Worm (Caenorhabditis elegans) whole organism, L4/young adult: Measurements from ENCODE around the gene F56H11.2.
A peak's percentile ranks its signal among the peaks of the same experiment; 100 is the strongest.

Source experiments
- W03F9.2 ChIP-seq: fragments of 150-350 bp; optimal IDR thresholded peaks from 2 replicates; lab custom pipeline; 2014; ENCODE audit warnings: missing biosample characterization, missing genetic modification characterization
- dao-5 ChIP-seq: sonication (generic microtip); optimal IDR thresholded peaks from 2 replicates; lab custom pipeline; 2016; ENCODE audit warnings: missing genotype, missing genetic modification characterization, moderate library complexity, missing compliant biosample characterization
- him-1 ChIP-seq: sonication (generic microtip); optimal IDR thresholded peaks from 2 replicates; lab custom pipeline; 2016; ENCODE audit warnings: missing genotype, missing genetic modification reagents, missing genetic modification characterization, missing compliant biosample characterization

F56H11.2 gene

ce11 chrIV:9533071-9533470 lies at the start of gene F56H11.2:
Gene F56H11.2, minus strand, starts transcription at chrIV:9533171.
- TF ChIP-seq dao-5 (tag; lab: Kevin White, UChicago) (no peak), W03F9.2 (tag; lab: Kevin White, UChicago) (no peak), him-1 (tag; lab: Kevin White, UChicago) (no peak)

ce11 chrIV:9580021-9580420 lies 47.0 kb upstream of the F56H11.2 start, which contains the start of gene npr-2:
Gene npr-2, minus strand, starts transcription at chrIV:9580121.
- TF ChIP-seq dao-5 (tag; lab: Kevin White, UChicago): no peak
- TF ChIP-seq him-1 (tag; lab: Kevin White, UChicago): no peak

ce11 chrIV:9566505-9566904 lies 33.5 kb upstream of the F56H11.2 start, which contains the start of gene lron-14:
Gene lron-14, minus strand, starts transcription at chrIV:9566605.
- TF ChIP-seq dao-5 (tag; lab: Kevin White, UChicago) (no peak), W03F9.2 (tag; lab: Kevin White, UChicago) (no peak), him-1 (tag; lab: Kevin White, UChicago) (no peak)

ce11 chrIV:9563529-9564376 lies 30.8 kb upstream of the F56H11.2 start:
- TF ChIP-seq dao-5 (tag; lab: Kevin White, UChicago) (no peak), W03F9.2 (tag; lab: Kevin White, UChicago) (no peak), him-1 (tag; lab: Kevin White, UChicago) (no peak)

- no peak for TF ChIP-seq him-1 (tag; lab: Kevin White, UChicago)
- TF ChIP-seq W03F9.2 (tag; lab: Kevin White, UChicago): no peak
- TF ChIP-seq dao-5 (tag; lab: Kevin White, UChicago): no peak
Measured at ce11 chrIV:9563079-9563478, 30.1 kb upstream of the F56H11.2 start, which contains the start of gene col-122. Gene col-122, plus strand, starts transcription at chrIV:9563379.

ce11 chrIV:9545986-9546385 lies 13.0 kb upstream of the F56H11.2 start, which contains the start of gene T05A1.5:
Gene T05A1.5, plus strand, starts transcription at chrIV:9546286.
- TF ChIP-seq dao-5 (tag; lab: Kevin White, UChicago) (no peak), him-1 (tag; lab: Kevin White, UChicago) (no peak), W03F9.2 (tag; lab: Kevin White, UChicago) (no peak)

ce11 chrIV:9540342-9540856 lies 7.4 kb upstream of the F56H11.2 start, which contains the start of gene fbl-1:
Gene fbl-1, plus strand, starts transcription at chrIV:9540806.
- TF ChIP-seq him-1 (tag; lab: Kevin White, UChicago) (no peak), dao-5 (tag; lab: Kevin White, UChicago) (no peak), W03F9.2 (tag; lab: Kevin White, UChicago) (no peak)

ce11 chrIV:9538214-9538613 lies 5.2 kb upstream of the F56H11.2 start:
- no peak for TF ChIP-seq W03F9.2 (tag; lab: Kevin White, UChicago)
- TF ChIP-seq him-1 (tag; lab: Kevin White, UChicago): no peak
- no peak for TF ChIP-seq dao-5 (tag; lab: Kevin White, UChicago)

ce11 chrIV:9537500-9537899 lies 4.5 kb upstream of the F56H11.2 start:
- TF ChIP-seq W03F9.2 (tag; lab: Kevin White, UChicago) (peak; percentile 13), him-1 (tag; lab: Kevin White, UChicago) (no peak), dao-5 (tag; lab: Kevin White, UChicago) (no peak)

ce11 chrIV:9536124-9536523 lies 3.2 kb upstream of the F56H11.2 start:
- TF ChIP-seq him-1 (tag; lab: Kevin White, UChicago): no peak
- TF ChIP-seq W03F9.2 (tag; lab: Kevin White, UChicago): no peak
- TF ChIP-seq dao-5 (tag; lab: Kevin White, UChicago): no peak

ce11 chrIV:9535105-9535504 lies 2.1 kb upstream of the F56H11.2 start:
- TF ChIP-seq dao-5 (tag; lab: Kevin White, UChicago) (no peak), W03F9.2 (tag; lab: Kevin White, UChicago) (no peak), him-1 (tag; lab: Kevin White, UChicago) (no peak)

- TF ChIP-seq W03F9.2 (tag; lab: Kevin White, UChicago): no peak
- TF ChIP-seq him-1 (tag; lab: Kevin White, UChicago): no peak
- TF ChIP-seq dao-5 (tag; lab: Kevin White, UChicago): no peak
Measured at ce11 chrIV:9534342-9534741, 1.4 kb upstream of the F56H11.2 start.

ce11 chrIV:9530768-9531167 lies 2.2 kb downstream of the F56H11.2 start:
- TF ChIP-seq W03F9.2 (tag; lab: Kevin White, UChicago) (no peak), dao-5 (tag; lab: Kevin White, UChicago) (no peak), him-1 (tag; lab: Kevin White, UChicago) (no peak)
